Fruit fly (Drosophila melanogaster) whole organism, embryonic: ENCODE data around the gene MED27.

ENCODE experiments used
- Asciz ChIP-seq: fragments of 200-800 bp; sonication (Bioruptor generic); optimal IDR thresholded peaks from 2 replicates; lab custom pipeline; 2017; ENCODE audit warnings: missing biosample characterization, mild to moderate bottlenecking, missing genetic modification characterization, missing genetic modification reagents
- BtbVII ChIP-seq: fragments of 200-800 bp; sonication (Bioruptor generic); optimal IDR thresholded peaks from 3 replicates; lab custom pipeline; 2017; ENCODE audit warnings: missing biosample characterization, mild to moderate bottlenecking, missing genetic modification characterization
- Bteb2 ChIP-seq: fragments of 200-800 bp; sonication (Bioruptor generic); optimal IDR thresholded peaks from 2 replicates; lab custom pipeline; 2016; ENCODE audit warnings: missing biosample characterization, missing genetic modification characterization
- CG10462 ChIP-seq: fragments of 200-800 bp; sonication (Bioruptor generic); optimal IDR thresholded peaks from 2 replicates; lab custom pipeline; 2016; ENCODE audit warnings: missing biosample characterization, missing genetic modification characterization
- CG12104 ChIP-seq: fragments of 200-800 bp; sonication (Bioruptor generic); optimal IDR thresholded peaks from 3 replicates; lab custom pipeline; 2016; ENCODE audit warnings: missing biosample characterization, missing genetic modification characterization
- CG12769 ChIP-seq: fragments of 200-800 bp; sonication (Bioruptor generic); optimal IDR thresholded peaks from 2 replicates; lab custom pipeline; 2019; ENCODE audit warnings: missing biosample characterization, mild to moderate bottlenecking, missing genetic modification characterization, moderate library complexity
- CG15269 ChIP-seq: fragments of 200-800 bp; sonication (Bioruptor generic); optimal IDR thresholded peaks from 2 replicates; lab custom pipeline; 2018; ENCODE audit warnings: missing biosample characterization, mild to moderate bottlenecking, missing genetic modification characterization, moderate library complexity
- CG17359 ChIP-seq: fragments of 200-800 bp; sonication (Bioruptor generic); optimal IDR thresholded peaks from 3 replicates; lab custom pipeline; 2018; ENCODE audit warnings: missing biosample characterization, mild to moderate bottlenecking, missing genetic modification characterization, moderate library complexity
- CG2199 ChIP-seq: fragments of 200-800 bp; sonication (Bioruptor generic); IDR thresholded peaks from 3 replicates; pipeline ENCODE4 v1.3.6; 2022; ENCODE audit warnings: missing biosample characterization, missing genetic modification characterization
- CG31365 ChIP-seq: fragments of 200-800 bp; sonication (Bioruptor generic); optimal IDR thresholded peaks from 2 replicates; lab custom pipeline; 2018; ENCODE audit warnings: missing biosample characterization, mild to moderate bottlenecking, missing genetic modification characterization
- CG33213 ChIP-seq: fragments of 200-800 bp; sonication (Bioruptor generic); optimal IDR thresholded peaks from 3 replicates; lab custom pipeline; 2016; ENCODE audit warnings: missing biosample characterization, missing genetic modification characterization
- CG3726 ChIP-seq: fragments of 200-800 bp; sonication (Bioruptor generic); IDR thresholded peaks from 3 replicates; pipeline ENCODE4, ENCODE4 v1.3.6; 2022; ENCODE audit warnings: missing biosample characterization, missing genetic modification characterization
- CG42726 ChIP-seq: fragments of 200-800 bp; sonication (Bioruptor generic); IDR thresholded peaks from 2 replicates; pipeline ENCODE4 v1.3.6; 2022; ENCODE audit warnings: missing biosample characterization, missing genetic modification characterization; ENCODE audit not compliant: partially characterized antibody
- CG9609 ChIP-seq: fragments of 200-800 bp; sonication (Bioruptor generic); optimal IDR thresholded peaks from 3 replicates; lab custom pipeline; 2016; ENCODE audit warnings: missing biosample characterization, missing genetic modification characterization
- CTCF ChIP-seq: fragments of 200-800 bp; sonication (Bioruptor generic); optimal IDR thresholded peaks from 2 replicates; lab custom pipeline; 2017; ENCODE audit warnings: missing biosample characterization, mild to moderate bottlenecking, missing genetic modification characterization, moderate library complexity
- Deaf1 ChIP-seq: fragments of 200-800 bp; optimal IDR thresholded peaks from 3 replicates; lab custom pipeline; 2019; ENCODE audit warnings: missing biosample characterization, mild to moderate bottlenecking, missing genetic modification characterization, moderate library complexity
- HHEX ChIP-seq: fragments of 200-800 bp; sonication (Bioruptor generic); optimal IDR thresholded peaks from 3 replicates; lab custom pipeline; 2017; ENCODE audit warnings: missing biosample characterization, mild to moderate bottlenecking, missing genetic modification characterization, missing genetic modification reagents
- Hmx ChIP-seq: fragments of 200-800 bp; sonication (Bioruptor generic); optimal IDR thresholded peaks from 2 replicates; lab custom pipeline; 2016; ENCODE audit warnings: missing biosample characterization, missing genetic modification characterization
- Med ChIP-seq: fragments of 200-800 bp; sonication (Bioruptor generic); peaks from one replicate; lab custom pipeline; 2016; ENCODE audit warnings: missing biosample characterization, missing genetic modification characterization, mild to moderate bottlenecking, inconsistent platforms, moderate library complexity
- Opbp ChIP-seq: fragments of 200-800 bp; sonication (Bioruptor generic); IDR thresholded peaks from 3 replicates; pipeline ENCODE4 v1.3.6; 2022; ENCODE audit warnings: missing biosample characterization, missing genetic modification characterization; ENCODE audit not compliant: partially characterized antibody
- Pdp1 ChIP-seq, 2 experiments: fragments of 200-800 bp; sonication (Bioruptor generic); optimal IDR thresholded peaks; 3 replicates each; lab custom pipeline; 2016; ENCODE audit warnings: missing biosample characterization in 2 of 2, missing genetic modification characterization in 2 of 2, mild to moderate bottlenecking in 1 of 2, moderate library complexity in 1 of 2
- Trl ChIP-seq, 3 experiments: fragments of >200 bp in 2 of 3; fragments of 200-800 bp in 1 of 3; sonication (Bioruptor generic) in 1 of 3; optimal IDR thresholded peaks; 2 replicates in 1 of 3; 3 replicates in 2 of 3; lab custom pipeline; 2016 to 2017; ENCODE audit warnings: missing biosample characterization in 1 of 3, missing genetic modification characterization in 1 of 3
- Xrp1 ChIP-seq: fragments of 200-800 bp; sonication (Bioruptor generic); IDR thresholded peaks from 2 replicates; pipeline ENCODE4 v1.3.6; 2022; ENCODE audit warnings: missing biosample characterization, missing genetic modification characterization
- cas ChIP-seq: fragments of 200-800 bp; sonication (Bioruptor generic); IDR thresholded peaks from 2 replicates; pipeline ENCODE4 v1.3.6; 2022; ENCODE audit warnings: missing biosample characterization, missing genetic modification characterization
- dimm ChIP-seq: fragments of 200-800 bp; sonication (Bioruptor generic); IDR thresholded peaks from 2 replicates; pipeline ENCODE4 v1.3.6; 2022; ENCODE audit warnings: missing biosample characterization, missing genetic modification characterization
- hkb ChIP-seq, 2 experiments: fragments of 200-800 bp in 1 of 2; fragments of >200 bp in 1 of 2; sonication (Bioruptor generic) in 1 of 2; IDR thresholded peaks in 1 of 2; optimal IDR thresholded peaks in 1 of 2; 2 replicates each; pipeline versions ENCODE4 v1.3.6 to Lab custom; 2017 to 2022; ENCODE audit warnings: missing biosample characterization in 1 of 2, missing genetic modification characterization in 1 of 2
- kni ChIP-seq: fragments of 200-800 bp; sonication (Bioruptor generic); optimal IDR thresholded peaks from 3 replicates; lab custom pipeline; 2017; ENCODE audit warnings: mild to moderate bottlenecking, missing biosample characterization, missing genetic modification reagents, missing genetic modification characterization
- lola ChIP-seq, 3 experiments: fragments of >200 bp in 2 of 3; fragments of 200-800 bp in 1 of 3; sonication (Bioruptor generic) in 1 of 3; optimal IDR thresholded peaks; 2 replicates each; lab custom pipeline; 2017 to 2019; ENCODE audit warnings: missing biosample characterization in 3 of 3, missing genetic modification characterization in 3 of 3, mild to moderate bottlenecking in 1 of 3, moderate library complexity in 1 of 3
- luna ChIP-seq: fragments of 200-800 bp; sonication (Bioruptor generic); optimal IDR thresholded peaks from 2 replicates; lab custom pipeline; 2016; ENCODE audit warnings: missing biosample characterization, missing genetic modification characterization
- p53 ChIP-seq: fragments of 200-800 bp; sonication (Bioruptor generic); optimal IDR thresholded peaks from 2 replicates; lab custom pipeline; 2016; ENCODE audit warnings: missing biosample characterization, missing genetic modification characterization
- pan ChIP-seq, 4 experiments: fragments of >200 bp in 3 of 4; fragments of 200-800 bp in 1 of 4; sonication (Bioruptor generic) in 1 of 4; optimal IDR thresholded peaks in 3 of 4; IDR thresholded peaks in 1 of 4; 2 replicates each; pipeline versions ENCODE4 v1.3.6 to Lab custom; 2017 to 2022; ENCODE audit warnings: missing biosample characterization in 2 of 4, missing genetic modification characterization in 2 of 4, mixed read lengths in 1 of 4
- rib ChIP-seq: fragments of 200-800 bp; sonication (Bioruptor generic); IDR thresholded peaks from 2 replicates; pipeline ENCODE4 v1.3.6; 2022; ENCODE audit warnings: missing biosample characterization, missing genetic modification characterization
- sd ChIP-seq: fragments of 200-800 bp; sonication (Bioruptor generic); optimal IDR thresholded peaks from 3 replicates; lab custom pipeline; 2018; ENCODE audit warnings: missing biosample characterization, mild to moderate bottlenecking, missing genetic modification characterization, moderate library complexity
- sens ChIP-seq: fragments of 200-800 bp; sonication (Bioruptor generic); peaks from one replicate; lab custom pipeline; 2016; ENCODE audit warnings: missing biosample characterization, missing genetic modification characterization
- ssp ChIP-seq: fragments of 200-800 bp; sonication (Bioruptor generic); IDR thresholded peaks from 2 replicates; pipeline ENCODE4 v1.3.6; 2022; ENCODE audit warnings: missing biosample characterization, missing genetic modification characterization
- tup ChIP-seq: fragments of 200-800 bp; sonication (Bioruptor generic); optimal IDR thresholded peaks from 2 replicates; lab custom pipeline; 2016; ENCODE audit warnings: missing biosample characterization, mild to moderate bottlenecking, missing genetic modification characterization, moderate library complexity
- unc-4 ChIP-seq: fragments of 200-800 bp; sonication (Bioruptor generic); IDR thresholded peaks from 2 replicates; pipeline ENCODE4 v1.3.6; 2022; ENCODE audit warnings: missing biosample characterization, missing genetic modification characterization; ENCODE audit not compliant: partially characterized antibody

MED27 gene

dm6 chr3R:5621714-5622405 is 33.1 kb upstream of the MED27 start (continued):
- no peak for TF ChIP-seq CG12104 (GFP tag; lab: Kevin White, UChicago)
- no peak for TF ChIP-seq unc-4 (GFP tag; lab: Robert Waterston, UW)
- peak; percentile 41 for TF ChIP-seq CG12769 (tag; lab: Kevin White, UChicago)
- TF ChIP-seq CG10462 (GFP tag; lab: Kevin White, UChicago), result no peak
- 0 out of 2 replicates have a peak, but pooled peaks have one; percentile 19 for TF ChIP-seq CG42726 (GFP tag; lab: Robert Waterston, UW)
- no peak for TF ChIP-seq CG15269 (tag; lab: Kevin White, UChicago)
- TF ChIP-seq CG3726 (GFP tag; lab: Robert Waterston, UW), result 0 out of 3 replicates have a peak, but pooled peaks have one; percentile 19
- TF ChIP-seq pan (optimal IDR thresholded peaks at IDR 0.05; lab: Kevin White, UChicago), result no peak
- TF ChIP-seq pan (GFP tag; optimal IDR thresholded peaks at IDR 0.05 in 1 of 2, IDR thresholded peaks at IDR 0.05 in 1 of 2), result no peak
- TF ChIP-seq Med (GFP tag; lab: Kevin White, UChicago), result no peak
- TF ChIP-seq CG17359, result no peak
- TF ChIP-seq Deaf1 (tag; lab: Kevin White, UChicago), result peak; percentile 24
- TF ChIP-seq CG33213 (GFP tag; lab: Kevin White, UChicago), result no peak
- no peak for TF ChIP-seq dimm (GFP tag; lab: Robert Waterston, UW)
- no peak for TF ChIP-seq Asciz (GFP tag; lab: Kevin White, UChicago)
- no peak for TF ChIP-seq CG9609 (GFP tag; lab: Kevin White, UChicago)
- peak; percentile 23 for TF ChIP-seq sens
- TF ChIP-seq Trl (optimal IDR thresholded peaks at IDR 0.05; lab: Kevin White, UChicago), result no peak
- no peak for TF ChIP-seq Trl (GFP tag; optimal IDR thresholded peaks at IDR 0.05; lab: Kevin White, UChicago)
- no peak for TF ChIP-seq BtbVII
- no peak for TF ChIP-seq luna (GFP tag; lab: Kevin White, UChicago)
- TF ChIP-seq Hmx (GFP tag; lab: Kevin White, UChicago), result no peak
- TF ChIP-seq CG31365 (tag; lab: Kevin White, UChicago), result no peak
- TF ChIP-seq ssp, result 0 out of 2 replicates have a peak, but pooled peaks have one; percentile 11
- TF ChIP-seq Pdp1 (GFP tag; optimal IDR thresholded peaks at IDR 0.05; lab: Kevin White, UChicago), result peak in 1 of 2 experiments; percentile 69
- TF ChIP-seq lola (GFP tag; optimal IDR thresholded peaks at IDR 0.05; lab: Kevin White, UChicago), result no peak
- TF ChIP-seq kni (GFP tag; lab: Kevin White, UChicago), result peak; percentile 43
- TF ChIP-seq hkb (optimal IDR thresholded peaks at IDR 0.05; lab: Kevin White, UChicago), result no peak
- no peak for TF ChIP-seq hkb (GFP tag; IDR thresholded peaks at IDR 0.05; lab: Robert Waterston, UW)
- TF ChIP-seq Bteb2 (GFP tag; lab: Kevin White, UChicago), result no peak
- TF ChIP-seq HHEX (GFP tag; lab: Kevin White, UChicago), result no peak
- TF ChIP-seq sd (tag; lab: Kevin White, UChicago), result no peak
- TF ChIP-seq cas (GFP tag; lab: Robert Waterston, UW), result no peak
- no peak for TF ChIP-seq Xrp1 (GFP tag; lab: Robert Waterston, UW)
- TF ChIP-seq p53 (GFP tag; lab: Kevin White, UChicago), result no peak
- TF ChIP-seq CTCF (GFP tag; lab: Kevin White, UChicago), result no peak
- no peak for TF ChIP-seq tup (GFP tag; lab: Kevin White, UChicago)

dm6 chr3R:5622406-5622752 is 32.6 kb upstream of the MED27 start:
- 0 out of 2 replicates have a peak, but pooled peaks have one; percentile 0 for TF ChIP-seq CG42726 (GFP tag; lab: Robert Waterston, UW)
- 0 out of 2 replicates have a peak, but pooled peaks have one; percentile 41 for TF ChIP-seq rib (GFP tag; lab: Robert Waterston, UW)
- TF ChIP-seq CG2199, result 0 out of 3 replicates have a peak, but pooled peaks have one; percentile 32
- TF ChIP-seq Opbp (GFP tag; lab: Robert Waterston, UW), result no peak
- TF ChIP-seq, all 482 proteins: peak for 3
